Worm (Caenorhabditis elegans) whole organism, L4 larva: Measurements from ENCODE around the gene F11A5.16.

Experiments used
- hlh-11 ChIP-seq: fragments of 200-800 bp; sonication (Bioruptor generic); optimal IDR thresholded peaks from 2 replicates; lab custom pipeline; 2018; ENCODE audit warnings: mild to moderate bottlenecking, missing genetic modification characterization, missing compliant biosample characterization
- nhr-102 ChIP-seq: sonication (generic microtip); optimal IDR thresholded peaks from 2 replicates; lab custom pipeline; 2016; ENCODE audit warnings: mild to moderate bottlenecking, missing genetic modification characterization, moderate library complexity, missing compliant biosample characterization
- pqm-1 ChIP-seq: sonication (generic microtip); optimal IDR thresholded peaks from 2 replicates; lab custom pipeline; 2017; ENCODE audit warnings: missing biosample characterization, missing genetic modification characterization
- snpc-4 ChIP-seq: fragments of 150-350 bp; optimal IDR thresholded peaks from 2 replicates; lab custom pipeline; 2014; ENCODE audit warnings: missing biosample characterization, missing genetic modification characterization
- unc-39 ChIP-seq: sonication (generic microtip); optimal IDR thresholded peaks from 2 replicates; lab custom pipeline; 2017; ENCODE audit warnings: missing biosample characterization, missing genetic modification characterization

- TF ChIP-seq pqm-1 (tag; lab: Kevin White, UChicago), result no peak
- no peak for TF ChIP-seq unc-39
- no peak for TF ChIP-seq snpc-4 (tag; lab: Kevin White, UChicago)
- no peak for TF ChIP-seq nhr-102 (tag; lab: Kevin White, UChicago)
- TF ChIP-seq hlh-11 (tag; lab: Kevin White, UChicago), result no peak
Observed at ce11 chrV:16253687-16254086, 42.9 kb downstream of the F11A5.16 start, which contains the start of gene gcy-20.
